Worm (Caenorhabditis elegans): ENCODE measurements around the gene F47F2.3.

F47F2.3 gene

DNA sequence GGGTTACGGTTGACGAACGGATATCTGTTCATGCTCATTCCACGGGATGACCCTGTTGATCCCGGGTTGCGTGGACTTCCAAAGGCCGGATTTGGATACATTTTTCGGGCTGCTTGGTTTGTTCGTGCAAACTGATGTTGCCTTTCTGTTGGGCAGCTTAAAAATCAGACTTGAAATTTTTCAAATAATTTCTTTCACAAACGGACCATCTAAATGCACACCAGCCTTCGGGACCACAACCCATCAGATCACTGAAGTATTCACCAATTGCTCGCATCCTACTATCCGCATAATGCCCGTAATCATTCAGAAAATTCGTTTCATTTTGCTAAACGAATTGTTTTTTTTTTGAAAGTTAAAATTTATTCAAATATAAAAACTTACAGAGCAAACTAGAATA is at the start of gene F47F2.3:
Gene F47F2.3, minus strand, starts transcription at position 101 of the 400 bp plus-strand sequence.
- TF ChIP-seq B0310.2 (tag; optimal IDR thresholded peaks at IDR 0.05) (no peak), hmg-4 (GFP tag; optimal IDR thresholded peaks at IDR 0.05) (no peak), sea-1 (GFP tag; conservative IDR thresholded peaks at IDR 0.05) (no peak), hmbx-1 (tag; optimal IDR thresholded peaks at IDR 0.05) (no peak), aly-1 (tag; optimal IDR thresholded peaks at IDR 0.05) (no peak), hnd-1 (tag; optimal IDR thresholded peaks at IDR 0.05) (no peak), tbx-11 (GFP tag; IDR thresholded peaks at IDR 0.05) (no peak), pes-1 (GFP tag; IDR thresholded peaks at IDR 0.05) (no peak), flt-1 (GFP tag; IDR thresholded peaks at IDR 0.05) (no peak), ama-1 (optimal IDR thresholded peaks at IDR 0.05) (no peak), scrt-1 (GFP tag; IDR thresholded peaks at IDR 0.05) (no peak), tra-4 (tag; optimal IDR thresholded peaks at IDR 0.05) (no peak), F13C5.2 (tag; optimal IDR thresholded peaks at IDR 0.05) (no peak), tbx-37 (GFP tag; conservative IDR thresholded peaks at IDR 0.05) (no peak), ceh-36 (tag; optimal IDR thresholded peaks at IDR 0.05) (no peak), ets-7 (tag; optimal IDR thresholded peaks at IDR 0.05) (no peak)

DNA sequence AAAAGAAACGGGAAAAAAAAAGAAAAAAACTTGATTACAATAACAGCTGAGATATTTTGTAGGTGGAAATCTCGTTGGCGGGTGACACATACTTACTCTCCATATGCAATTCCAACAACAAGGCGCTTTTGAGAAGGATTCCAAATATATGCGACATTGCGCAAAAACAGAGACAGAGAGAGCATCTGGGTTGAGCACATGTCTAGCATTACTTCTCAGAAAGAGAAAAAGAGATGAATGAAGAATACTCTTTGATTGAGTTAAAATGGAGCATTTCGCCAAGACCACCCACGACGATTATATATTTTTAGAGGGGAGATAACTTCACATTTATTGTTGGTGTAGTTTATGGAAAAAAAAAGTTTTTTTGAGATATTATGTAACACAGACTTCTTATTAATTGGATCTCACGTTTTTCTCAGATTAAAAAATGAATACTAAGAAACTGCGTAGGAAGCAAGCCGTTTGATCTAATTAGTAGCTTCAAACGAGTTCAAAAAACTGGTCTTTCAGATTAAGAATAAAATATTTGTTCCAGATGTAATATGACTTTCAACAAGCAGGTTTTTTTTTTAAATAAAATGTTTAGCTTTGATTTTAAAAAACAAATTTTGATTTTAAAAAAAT is 49.6 kb upstream of the F47F2.3 start:
- TF ChIP-seq sea-1 (GFP tag; conservative IDR thresholded peaks at IDR 0.05) = no peak
- no peak for TF ChIP-seq ets-7 (tag; optimal IDR thresholded peaks at IDR 0.05)
- TF ChIP-seq flt-1 (GFP tag; IDR thresholded peaks at IDR 0.05) = no peak
- no peak for TF ChIP-seq F13C5.2 (tag; optimal IDR thresholded peaks at IDR 0.05)
- no peak for TF ChIP-seq B0310.2 (tag; optimal IDR thresholded peaks at IDR 0.05)
- TF ChIP-seq ceh-13 (GFP tag; optimal IDR thresholded peaks at IDR 0.05) = no peak

DNA sequence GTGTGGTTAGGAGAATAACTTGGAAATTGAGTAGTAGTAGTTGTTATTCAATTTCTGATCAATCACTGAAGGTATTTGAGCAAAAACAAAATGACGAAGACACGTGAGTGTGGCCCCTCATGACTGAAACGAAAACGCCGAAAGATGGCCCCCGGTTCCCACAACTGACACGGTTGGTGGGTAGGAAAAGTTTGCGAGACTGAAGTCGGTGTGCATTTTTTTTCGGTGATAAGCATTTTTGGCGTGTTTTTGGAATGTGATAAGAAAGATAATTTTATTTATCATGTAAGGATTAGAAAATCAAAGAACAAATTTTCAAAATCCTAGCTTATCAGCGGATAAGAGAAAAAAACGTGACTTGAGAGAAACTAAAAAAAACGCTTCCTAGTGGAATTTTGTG is 48.6 kb upstream of the F47F2.3 start:
- TF ChIP-seq tbx-37 (GFP tag; conservative IDR thresholded peaks at IDR 0.05) (no peak), ceh-36 (tag; optimal IDR thresholded peaks at IDR 0.05) (no peak), aly-1 (tag; optimal IDR thresholded peaks at IDR 0.05) (no peak), hnd-1 (tag; optimal IDR thresholded peaks at IDR 0.05) (no peak), flt-1 (GFP tag; IDR thresholded peaks at IDR 0.05) (no peak), sea-1 (GFP tag; conservative IDR thresholded peaks at IDR 0.05) (no peak), ama-1 (optimal IDR thresholded peaks at IDR 0.05) (no peak), B0310.2 (tag; optimal IDR thresholded peaks at IDR 0.05) (no peak), scrt-1 (GFP tag; IDR thresholded peaks at IDR 0.05) (no peak), tra-4 (tag; optimal IDR thresholded peaks at IDR 0.05) (no peak)

DNA sequence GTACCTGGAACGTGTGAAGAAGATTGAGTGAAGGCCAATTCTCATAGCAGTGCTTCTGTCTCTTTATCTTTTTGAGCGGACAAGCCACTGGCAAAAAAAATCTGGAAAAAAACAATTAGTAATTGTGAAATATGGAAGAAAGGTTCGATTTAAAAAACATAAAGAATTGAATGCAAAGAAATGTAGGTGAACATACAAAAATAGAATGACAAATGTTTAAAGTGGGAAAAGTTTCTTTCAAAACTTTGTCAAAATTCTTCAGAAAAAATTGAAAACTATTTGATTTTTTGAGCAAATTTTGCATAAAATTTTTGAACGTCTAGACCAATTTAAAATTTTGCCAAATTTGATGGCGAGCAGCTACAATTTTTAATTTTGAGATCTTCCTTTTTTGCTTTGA is 47.7 kb upstream of the F47F2.3 start, which contains the start of gene ptp-4A2:
Gene ptp-4A2, minus strand, starts transcription at position 101 of the 400 bp plus-strand sequence.
- TF ChIP-seq ceh-13 (GFP tag; optimal IDR thresholded peaks at IDR 0.05) (no peak), ets-7 (tag; optimal IDR thresholded peaks at IDR 0.05) (no peak), pes-1 (GFP tag; IDR thresholded peaks at IDR 0.05) (no peak), aly-1 (tag; optimal IDR thresholded peaks at IDR 0.05) (no peak), flt-1 (GFP tag; IDR thresholded peaks at IDR 0.05) (no peak), tbx-11 (GFP tag; IDR thresholded peaks at IDR 0.05) (no peak), tra-4 (tag; optimal IDR thresholded peaks at IDR 0.05) (no peak), scrt-1 (GFP tag; IDR thresholded peaks at IDR 0.05) (no peak), B0310.2 (tag; optimal IDR thresholded peaks at IDR 0.05) (no peak), ceh-36 (tag; optimal IDR thresholded peaks at IDR 0.05) (no peak), sea-1 (GFP tag; conservative IDR thresholded peaks at IDR 0.05) (no peak), ama-1 (optimal IDR thresholded peaks at IDR 0.05) (no peak), tbx-37 (GFP tag; conservative IDR thresholded peaks at IDR 0.05) (no peak), hmbx-1 (tag; optimal IDR thresholded peaks at IDR 0.05) (no peak), F13C5.2 (tag; optimal IDR thresholded peaks at IDR 0.05) (no peak), hnd-1 (tag; optimal IDR thresholded peaks at IDR 0.05) (no peak), hmg-4 (GFP tag; optimal IDR thresholded peaks at IDR 0.05) (no peak)

DNA sequence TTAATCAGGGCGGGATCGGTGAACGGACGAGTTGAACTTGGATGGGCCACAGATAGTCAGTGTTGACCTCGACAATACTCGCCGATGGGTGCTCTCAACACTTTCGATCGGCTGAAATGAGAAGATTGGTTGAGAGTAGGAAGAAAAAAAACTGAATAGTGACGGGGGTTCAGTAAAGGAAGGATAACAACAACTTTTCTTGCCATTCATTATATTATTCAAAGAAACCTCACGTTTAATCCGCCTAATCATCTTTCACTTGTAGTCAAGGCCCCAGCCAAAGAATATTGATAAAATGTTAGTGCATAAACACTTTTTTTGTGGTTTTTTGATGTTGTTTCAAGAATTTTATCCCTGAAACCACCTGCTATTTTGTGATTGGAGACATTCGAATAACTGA is 46.8 kb upstream of the F47F2.3 start, which contains the start of gene T19D2.13:
Gene T19D2.13, minus strand, starts transcription at position 101 of the 400 bp plus-strand sequence.
- TF ChIP-seq hnd-1 (tag; optimal IDR thresholded peaks at IDR 0.05) (no peak), ama-1 (optimal IDR thresholded peaks at IDR 0.05) (no peak), hmbx-1 (tag; optimal IDR thresholded peaks at IDR 0.05) (no peak), hmg-4 (GFP tag; optimal IDR thresholded peaks at IDR 0.05) (no peak), tbx-11 (GFP tag; IDR thresholded peaks at IDR 0.05) (no peak), flt-1 (GFP tag; IDR thresholded peaks at IDR 0.05) (no peak), B0310.2 (tag; optimal IDR thresholded peaks at IDR 0.05) (no peak), tra-4 (tag; optimal IDR thresholded peaks at IDR 0.05) (no peak)

DNA sequence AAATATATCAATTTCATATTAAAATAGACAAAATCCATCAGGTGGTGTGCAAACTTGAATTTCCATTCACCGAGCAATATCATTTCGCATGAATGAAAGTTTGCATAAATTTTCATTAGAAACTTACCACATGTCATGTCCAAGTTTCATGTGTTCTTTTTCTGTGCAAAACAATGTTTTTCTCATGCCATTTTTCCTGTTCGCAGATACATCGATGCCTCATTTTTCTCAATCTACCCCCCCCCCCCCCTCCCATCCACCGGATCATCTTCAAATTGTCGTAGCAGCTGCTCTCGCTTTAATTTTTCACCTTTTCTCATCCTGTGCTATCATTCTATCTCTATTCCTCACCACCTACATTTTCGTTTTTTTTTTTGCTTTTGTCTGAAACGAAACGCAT is 43.5 kb upstream of the F47F2.3 start, which contains the start of gene T19D2.3:
Gene T19D2.3, plus strand, starts transcription at position 301 of the 400 bp plus-strand sequence.
- TF ChIP-seq tra-4 (tag; optimal IDR thresholded peaks at IDR 0.05) (no peak), pes-1 (GFP tag; IDR thresholded peaks at IDR 0.05) (no peak), ets-7 (tag; optimal IDR thresholded peaks at IDR 0.05) (no peak), ama-1 (optimal IDR thresholded peaks at IDR 0.05) (no peak)

DNA sequence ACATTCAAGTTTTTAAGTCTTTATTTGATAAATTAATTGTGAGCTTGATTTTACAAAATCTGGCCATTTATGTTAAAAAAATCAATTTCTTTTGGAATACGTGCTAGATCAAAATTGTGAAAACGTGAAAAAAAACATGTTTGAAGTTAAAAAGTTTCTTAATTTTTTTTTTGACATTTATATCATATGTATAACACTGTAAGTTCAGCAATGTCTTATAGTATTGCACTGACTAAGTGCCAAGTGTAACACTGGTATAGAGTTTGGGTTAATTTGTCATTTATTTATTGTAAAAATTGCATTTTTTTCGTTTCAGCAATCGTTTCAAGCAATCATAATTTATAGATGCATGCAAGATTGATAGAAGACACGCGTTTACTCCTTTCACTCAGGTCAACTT is 42.4 kb upstream of the F47F2.3 start:
- TF ChIP-seq sea-1 (GFP tag; conservative IDR thresholded peaks at IDR 0.05) (no peak), ceh-13 (GFP tag; optimal IDR thresholded peaks at IDR 0.05) (no peak)

DNA sequence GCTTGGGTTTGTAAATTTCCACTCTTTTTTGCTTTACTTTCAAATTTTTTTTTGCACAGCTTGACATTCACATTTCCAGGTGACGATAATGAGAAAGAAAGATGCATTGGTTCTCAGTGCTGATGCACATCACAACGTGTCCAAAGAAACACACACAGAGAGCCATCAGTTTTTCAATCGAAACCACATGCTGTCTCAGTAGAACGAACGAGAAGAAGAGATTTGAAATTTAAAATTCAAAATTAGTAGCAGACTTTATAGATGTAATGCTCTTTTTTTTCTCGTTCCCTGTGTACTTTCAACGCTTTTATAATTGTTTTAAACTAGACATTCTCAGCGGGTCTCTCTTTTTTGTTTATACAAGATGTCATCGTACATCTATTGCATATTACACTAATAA is 42.0 kb upstream of the F47F2.3 start:
- no peak for TF ChIP-seq hmbx-1 (tag; optimal IDR thresholded peaks at IDR 0.05)

Data from whole organism, early embryonic.